Worm (Caenorhabditis elegans) whole organism, midembryonic: Measurements from ENCODE around the gene pqn-90.
"Not testable (repeated sequence)": the region's sequence is repeated elsewhere in the genome, so short reads cannot be mapped to it uniquely, and the experiment has no call there.

Experiments
- T22C8.4 ChIP-seq: fragments of 200-800 bp; sonication (Bioruptor generic); IDR thresholded peaks from 2 replicates; pipeline ENCODE4 v1.3.6; 2022; ENCODE audit warnings: missing genetic modification characterization, missing compliant biosample characterization
- cog-1 ChIP-seq: sonication (generic microtip); optimal IDR thresholded peaks from 2 replicates; lab custom pipeline; 2016; ENCODE audit warnings: missing genetic modification characterization, missing compliant biosample characterization
- flt-1 ChIP-seq: fragments of 200-800 bp; sonication (Bioruptor generic); IDR thresholded peaks from 2 replicates; pipeline ENCODE4 v1.3.6; 2022; ENCODE audit warnings: missing genetic modification characterization, missing compliant biosample characterization
- med-1 ChIP-seq: sonication (generic microtip); optimal IDR thresholded peaks from 2 replicates; lab custom pipeline; 2017; ENCODE audit warnings: missing genetic modification characterization, mild to moderate bottlenecking, missing compliant biosample characterization, antibody characterized with exemption, missing genetic modification reagents; ENCODE audit not compliant: insufficient read depth
- ref-1 ChIP-seq: fragments of 200-800 bp; sonication (Bioruptor generic); conservative IDR thresholded peaks from 2 replicates; pipeline ENCODE4 v1.3.6; 2022; ENCODE audit warnings: missing genetic modification reagents, missing genetic modification characterization, missing compliant biosample characterization
- tab-1 ChIP-seq: fragments of 200-800 bp; sonication (Bioruptor generic); IDR thresholded peaks from 2 replicates; pipeline ENCODE4 v1.3.6; 2022; ENCODE audit warnings: missing genetic modification characterization, missing compliant biosample characterization
- ztf-23 ChIP-seq: fragments of 200-800 bp; sonication (Bioruptor generic); IDR thresholded peaks from 2 replicates; pipeline ENCODE4 v1.3.6; 2022; ENCODE audit warnings: missing genetic modification reagents, missing genetic modification characterization, missing compliant biosample characterization
- ztf-29 ChIP-seq: fragments of 200-800 bp; sonication (Bioruptor generic); IDR thresholded peaks from 2 replicates; pipeline ENCODE4 v1.3.6; 2022; ENCODE audit warnings: missing genetic modification reagents, missing genetic modification characterization, missing compliant biosample characterization

DNA sequence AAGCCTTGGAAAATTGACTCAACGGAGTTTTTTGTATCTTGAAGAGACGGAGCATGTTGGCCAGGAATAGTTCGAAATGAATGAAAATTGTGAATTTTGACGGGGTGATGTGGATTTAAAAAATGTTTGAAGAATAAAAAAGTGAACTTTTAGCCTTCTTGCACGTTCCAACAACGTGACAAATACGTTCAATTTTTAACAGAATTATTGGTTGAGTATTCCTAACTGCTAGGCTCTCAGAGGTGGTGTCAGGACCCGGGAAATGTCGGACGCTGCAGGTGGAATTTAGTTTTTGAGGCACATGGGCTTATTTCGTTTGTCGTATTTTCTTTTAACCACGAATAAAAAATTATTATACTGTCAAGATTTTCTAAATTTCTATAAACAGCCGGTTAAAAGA lies 27.9 kb upstream of the pqn-90 start, which contains the start of gene Y73F8A.14:
- not testable (repeated sequence) for TF ChIP-seq T22C8.4 (GFP tag; lab: Robert Waterston, UW); flt-1 (GFP tag; lab: Robert Waterston, UW); tab-1 (GFP tag; lab: Robert Waterston, UW); ref-1 (GFP tag; lab: Robert Waterston, UW); ztf-23 (GFP tag; lab: Robert Waterston, UW); ztf-29; cog-1 (tag; lab: Kevin White, UChicago); med-1 (GFP tag; lab: Kevin White, UChicago)
